Fruit fly (Drosophila melanogaster) whole organism, embryonic: Measurements from ENCODE around the gene CG31817.
A peak's percentile ranks its signal among the peaks of the same experiment; 100 is the strongest.

ENCODE experiments used
- B-H1 ChIP-seq: fragments of 200-800 bp; sonication (Bioruptor generic); IDR thresholded peaks from 3 replicates; pipeline ENCODE4 v1.3.6; 2022; ENCODE audit warnings: missing biosample characterization, missing genetic modification characterization
- Bdp1 ChIP-seq: fragments of 200-800 bp; sonication (Bioruptor generic); optimal IDR thresholded peaks from 3 replicates; lab custom pipeline; 2016; ENCODE audit warnings: missing biosample characterization, missing genetic modification characterization
- CG10462 ChIP-seq: fragments of 200-800 bp; sonication (Bioruptor generic); optimal IDR thresholded peaks from 2 replicates; lab custom pipeline; 2016; ENCODE audit warnings: missing biosample characterization, missing genetic modification characterization
- CG11398 ChIP-seq: fragments of 200-800 bp; sonication (Bioruptor generic); optimal IDR thresholded peaks from 2 replicates; lab custom pipeline; 2016; ENCODE audit warnings: missing biosample characterization, missing genetic modification characterization
- CG12155 ChIP-seq: fragments of 200-800 bp; sonication (Bioruptor generic); optimal IDR thresholded peaks from 3 replicates; lab custom pipeline; 2016; ENCODE audit warnings: missing biosample characterization, missing genetic modification characterization
- CG12219 ChIP-seq: fragments of 200-800 bp; sonication (Bioruptor generic); optimal IDR thresholded peaks from 3 replicates; lab custom pipeline; 2018; ENCODE audit warnings: missing biosample characterization, mild to moderate bottlenecking, missing genetic modification characterization
- CG12659 ChIP-seq: fragments of 200-800 bp; sonication (Bioruptor generic); optimal IDR thresholded peaks from 3 replicates; lab custom pipeline; 2017; ENCODE audit warnings: mild to moderate bottlenecking, missing biosample characterization, missing genetic modification reagents, missing genetic modification characterization
- CG15601 ChIP-seq: fragments of 200-800 bp; sonication (Bioruptor generic); optimal IDR thresholded peaks from 3 replicates; lab custom pipeline; 2019; ENCODE audit warnings: missing biosample characterization, mild to moderate bottlenecking, missing genetic modification characterization, moderate library complexity
- CG16815 ChIP-seq: fragments of 200-800 bp; sonication (Bioruptor generic); optimal IDR thresholded peaks from 3 replicates; lab custom pipeline; 2017; ENCODE audit warnings: missing biosample characterization, mild to moderate bottlenecking, missing genetic modification characterization
- CG17802 ChIP-seq: fragments of 200-800 bp; sonication (Bioruptor generic); optimal IDR thresholded peaks from 2 replicates; lab custom pipeline; 2018; ENCODE audit warnings: missing biosample characterization, mild to moderate bottlenecking, missing genetic modification characterization, moderate library complexity
- CG30020 ChIP-seq: fragments of 200-800 bp; optimal IDR thresholded peaks from 2 replicates; lab custom pipeline; 2019; ENCODE audit warnings: missing biosample characterization, mild to moderate bottlenecking, missing genetic modification characterization, moderate library complexity
- CG32532 ChIP-seq: fragments of 200-800 bp; sonication (Bioruptor generic); IDR thresholded peaks from 2 replicates; pipeline ENCODE4 v1.3.6; 2022; ENCODE audit warnings: missing biosample characterization, missing genetic modification characterization
- CG33213 ChIP-seq: fragments of 200-800 bp; sonication (Bioruptor generic); optimal IDR thresholded peaks from 3 replicates; lab custom pipeline; 2016; ENCODE audit warnings: missing biosample characterization, missing genetic modification characterization
- CG3995 ChIP-seq: fragments of 200-800 bp; sonication (Bioruptor generic); optimal IDR thresholded peaks from 3 replicates; lab custom pipeline; 2016; ENCODE audit warnings: missing biosample characterization, missing genetic modification characterization
- CG6683 ChIP-seq: fragments of 200-800 bp; sonication (Bioruptor generic); optimal IDR thresholded peaks from 2 replicates; lab custom pipeline; 2017; ENCODE audit warnings: missing biosample characterization, mild to moderate bottlenecking, missing genetic modification characterization, missing genetic modification reagents
- CG8281 ChIP-seq: fragments of 200-800 bp; sonication (Bioruptor generic); optimal IDR thresholded peaks from 2 replicates; lab custom pipeline; 2018; ENCODE audit warnings: missing biosample characterization, mild to moderate bottlenecking, missing genetic modification characterization, moderate library complexity
- CTCF ChIP-seq: fragments of 200-800 bp; sonication (Bioruptor generic); optimal IDR thresholded peaks from 2 replicates; lab custom pipeline; 2017; ENCODE audit warnings: missing biosample characterization, mild to moderate bottlenecking, missing genetic modification characterization, moderate library complexity
- Dek ChIP-seq: fragments of 200-800 bp; sonication (Bioruptor generic); optimal IDR thresholded peaks from 3 replicates; lab custom pipeline; 2019; ENCODE audit warnings: missing biosample characterization, mild to moderate bottlenecking, missing genetic modification characterization, moderate library complexity
- Fer2 ChIP-seq: fragments of 200-800 bp; sonication (Bioruptor generic); optimal IDR thresholded peaks from 2 replicates; lab custom pipeline; 2018; ENCODE audit warnings: missing biosample characterization, mild to moderate bottlenecking, missing genetic modification characterization, moderate library complexity
- Gug ChIP-seq: fragments of 200-800 bp; sonication (Bioruptor generic); IDR thresholded peaks from 4 replicates; pipeline ENCODE4 v1.3.6; 2022; ENCODE audit warnings: missing biosample characterization, missing genetic modification characterization
- HHEX ChIP-seq: fragments of 200-800 bp; sonication (Bioruptor generic); optimal IDR thresholded peaks from 3 replicates; lab custom pipeline; 2017; ENCODE audit warnings: missing biosample characterization, mild to moderate bottlenecking, missing genetic modification characterization, missing genetic modification reagents
- Hr3 ChIP-seq: fragments of 200-800 bp; sonication (Bioruptor generic); optimal IDR thresholded peaks from 3 replicates; lab custom pipeline; 2016; ENCODE audit warnings: missing biosample characterization, missing genetic modification characterization
- Meics ChIP-seq: fragments of 200-800 bp; sonication (Bioruptor generic); optimal IDR thresholded peaks from 2 replicates; lab custom pipeline; 2017; ENCODE audit warnings: missing biosample characterization, mild to moderate bottlenecking, missing genetic modification characterization
- NC2α ChIP-seq: fragments of 200-800 bp; sonication (Bioruptor generic); optimal IDR thresholded peaks from 2 replicates; lab custom pipeline; 2016; ENCODE audit warnings: missing biosample characterization, missing genetic modification characterization
- NK7.1 ChIP-seq: fragments of 200-800 bp; sonication (Bioruptor generic); optimal IDR thresholded peaks from 3 replicates; lab custom pipeline; 2016; ENCODE audit warnings: missing biosample characterization, missing genetic modification characterization
- Neu2 ChIP-seq: fragments of 200-800 bp; sonication (Bioruptor generic); optimal IDR thresholded peaks from 3 replicates; lab custom pipeline; 2016; ENCODE audit warnings: missing biosample characterization, missing genetic modification characterization, borderline replicate concordance
- Poxn ChIP-seq: fragments of 200-800 bp; sonication (Bioruptor generic); IDR thresholded peaks from 2 replicates; pipeline ENCODE4 v1.3.6; 2022; ENCODE audit warnings: missing biosample characterization, missing genetic modification characterization
- Sox100B ChIP-seq: fragments of 200-800 bp; sonication (Bioruptor generic); optimal IDR thresholded peaks from 3 replicates; lab custom pipeline; 2018; ENCODE audit warnings: missing biosample characterization, mild to moderate bottlenecking, missing genetic modification characterization
- Sry-δ ChIP-seq: fragments of 200-800 bp; sonication (Bioruptor generic); optimal IDR thresholded peaks from 2 replicates; lab custom pipeline; 2016; ENCODE audit warnings: missing biosample characterization, missing genetic modification characterization
- Tbp ChIP-seq: fragments of >200 bp; optimal IDR thresholded peaks from 2 replicates; lab custom pipeline; 2018; ENCODE audit warnings: missing biosample characterization, missing genetic modification characterization
- al ChIP-seq: fragments of 200-800 bp; sonication (Bioruptor generic); IDR thresholded peaks from 2 replicates; pipeline ENCODE4 v1.3.6; 2022; ENCODE audit warnings: missing biosample characterization, missing genetic modification characterization
- ara ChIP-seq: fragments of 200-800 bp; sonication (Bioruptor generic); IDR thresholded peaks from 2 replicates; pipeline ENCODE4 v1.3.6; 2022; ENCODE audit warnings: missing biosample characterization, missing genetic modification characterization
- ash1 ChIP-seq: fragments of 200-800 bp; sonication (Bioruptor generic); optimal IDR thresholded peaks from 2 replicates; lab custom pipeline; 2018; ENCODE audit warnings: missing biosample characterization, mild to moderate bottlenecking, missing genetic modification characterization
- btn ChIP-seq: fragments of 200-800 bp; sonication (Bioruptor generic); optimal IDR thresholded peaks from 2 replicates; lab custom pipeline; 2016; ENCODE audit warnings: missing biosample characterization, missing genetic modification characterization
- cg ChIP-seq: fragments of 200-800 bp; sonication (Bioruptor generic); optimal IDR thresholded peaks from 3 replicates; lab custom pipeline; 2019; ENCODE audit warnings: missing biosample characterization, mild to moderate bottlenecking, missing genetic modification characterization, moderate library complexity
- crc ChIP-seq: fragments of 200-800 bp; sonication (Bioruptor generic); optimal IDR thresholded peaks from 2 replicates; lab custom pipeline; 2016; ENCODE audit warnings: missing biosample characterization, missing genetic modification characterization
- da ChIP-seq: fragments of 200-800 bp; sonication (Bioruptor generic); optimal IDR thresholded peaks from 2 replicates; lab custom pipeline; 2016; ENCODE audit warnings: missing biosample characterization, missing genetic modification characterization
- dmrt11E ChIP-seq: fragments of 200-800 bp; sonication (Bioruptor generic); optimal IDR thresholded peaks from 3 replicates; lab custom pipeline; 2018; ENCODE audit warnings: missing biosample characterization, mild to moderate bottlenecking, missing genetic modification characterization, moderate library complexity
- dpn ChIP-seq, 2 experiments: fragments of 200-800 bp; sonication (Bioruptor generic); optimal IDR thresholded peaks; 3 replicates each; lab custom pipeline; 2016; ENCODE audit warnings: missing biosample characterization in 2 of 2, missing genetic modification characterization in 2 of 2
- exex ChIP-seq: fragments of 200-800 bp; sonication (Bioruptor generic); optimal IDR thresholded peaks from 4 replicates; lab custom pipeline; 2018; ENCODE audit warnings: missing biosample characterization, mild to moderate bottlenecking, missing genetic modification characterization, moderate library complexity
- gce ChIP-seq: fragments of 200-800 bp; sonication (Bioruptor generic); IDR thresholded peaks from 3 replicates; pipeline ENCODE4 v1.3.6; 2022; ENCODE audit warnings: missing biosample characterization, missing genetic modification characterization
- knrl ChIP-seq: fragments of 200-800 bp; sonication (Bioruptor generic); IDR thresholded peaks from 3 replicates; pipeline ENCODE4 v1.3.6; 2022; ENCODE audit warnings: missing biosample characterization, missing genetic modification characterization; ENCODE audit not compliant: partially characterized antibody
- pum ChIP-seq: fragments of 200-800 bp; sonication (Bioruptor generic); optimal IDR thresholded peaks from 2 replicates; lab custom pipeline; 2016; ENCODE audit warnings: missing biosample characterization, missing genetic modification characterization
- repo ChIP-seq: fragments of 200-800 bp; sonication (Bioruptor generic); optimal IDR thresholded peaks from 2 replicates; lab custom pipeline; 2016; ENCODE audit warnings: missing biosample characterization, missing genetic modification characterization
- rib ChIP-seq: fragments of 200-800 bp; sonication (Bioruptor generic); IDR thresholded peaks from 2 replicates; pipeline ENCODE4 v1.3.6; 2022; ENCODE audit warnings: missing biosample characterization, missing genetic modification characterization
- row ChIP-seq: fragments of 200-800 bp; sonication (Bioruptor generic); IDR thresholded peaks from 3 replicates; pipeline ENCODE4 v1.3.6; 2022; ENCODE audit warnings: missing biosample characterization, missing genetic modification characterization
- scrt ChIP-seq: fragments of 200-800 bp; sonication (Bioruptor generic); optimal IDR thresholded peaks from 2 replicates; lab custom pipeline; 2018; ENCODE audit warnings: missing biosample characterization, mild to moderate bottlenecking, missing genetic modification characterization, moderate library complexity
- sens-2 ChIP-seq: fragments of 200-800 bp; sonication (Bioruptor generic); IDR thresholded peaks from 2 replicates; pipeline ENCODE4 v1.3.6; 2022; ENCODE audit warnings: missing biosample characterization, missing genetic modification characterization
- slbo ChIP-seq: fragments of 200-800 bp; sonication (Bioruptor generic); IDR thresholded peaks from 2 replicates; pipeline ENCODE4 v1.3.6; 2022; ENCODE audit warnings: missing biosample characterization, missing genetic modification characterization
- twi ChIP-seq: fragments of 200-800 bp; optimal IDR thresholded peaks from 2 replicates; lab custom pipeline; 2019; ENCODE audit warnings: missing biosample characterization, mild to moderate bottlenecking, missing genetic modification characterization, moderate library complexity

CG31817 gene

dm6 chr2L:16350742-16351568, 13.3 kb upstream of the CG31817 start (continued):
- TF ChIP-seq cg (GFP tag; lab: Kevin White, UChicago) = peak; percentile 85
- TF ChIP-seq CG30020 (tag; lab: Kevin White, UChicago) = peak; percentile 89
- TF ChIP-seq da = peak; percentile 94
- TF ChIP-seq HHEX (GFP tag; lab: Kevin White, UChicago) = peak; percentile 99
- TF ChIP-seq B-H1 (GFP tag; lab: Robert Waterston, UW) = peak; percentile 98
- peak; percentile 99 for TF ChIP-seq ara (GFP tag; lab: Robert Waterston, UW)
- peak; percentile 85 for TF ChIP-seq CG3995 (GFP tag; lab: Kevin White, UChicago)
- TF ChIP-seq CG17802 (tag; lab: Kevin White, UChicago) = peak; percentile 89
- TF ChIP-seq scrt (GFP tag; lab: Kevin White, UChicago) = peak; percentile 98
- TF ChIP-seq CG12155 (GFP tag; lab: Kevin White, UChicago) = peak; percentile 97
- TF ChIP-seq CG15601 (tag; lab: Kevin White, UChicago) = peak; percentile 98
- TF ChIP-seq Sry-δ (GFP tag; lab: Kevin White, UChicago) = peak; percentile 67
- TF ChIP-seq CG12659 (GFP tag; lab: Kevin White, UChicago) = peak; percentile 100
- peak; percentile 95 for TF ChIP-seq Poxn
- peak; percentile 98 for TF ChIP-seq CG16815 (GFP tag; lab: Kevin White, UChicago)
- peak; percentile 99 for TF ChIP-seq slbo (GFP tag; lab: Robert Waterston, UW)
- TF ChIP-seq gce (GFP tag; lab: Robert Waterston, UW) = peak; percentile 99
- TF ChIP-seq Tbp (GFP tag; lab: Kevin White, UChicago) = no peak
- peak; percentile 98 for TF ChIP-seq Hr3
- peak; percentile 97 for TF ChIP-seq CG11398 (GFP tag; lab: Kevin White, UChicago)
- TF ChIP-seq crc (GFP tag; lab: Kevin White, UChicago) = peak; percentile 98
- peak; percentile 99 for TF ChIP-seq rib
- peak; percentile 93 for TF ChIP-seq exex
- TF ChIP-seq Neu2 (GFP tag; lab: Kevin White, UChicago) = peak; percentile 60
- TF ChIP-seq NK7.1 (GFP tag; lab: Kevin White, UChicago) = peak; percentile 97
- peak; percentile 100 for TF ChIP-seq row (GFP tag; lab: Robert Waterston, UW)
- TF ChIP-seq repo (GFP tag; lab: Kevin White, UChicago) = peak; percentile 96
- TF ChIP-seq sens-2 = peak; percentile 99
- peak; percentile 97 for TF ChIP-seq twi (tag; lab: Kevin White, UChicago)
- peak; percentile 99 for TF ChIP-seq Sox100B
- peak; percentile 71 for TF ChIP-seq CTCF
- TF ChIP-seq CG32532 (GFP tag; lab: Robert Waterston, UW) = peak; percentile 99
- peak; percentile 99 for TF ChIP-seq dmrt11E (tag; lab: Kevin White, UChicago)
- TF ChIP-seq CG10462 (GFP tag; lab: Kevin White, UChicago) = peak; percentile 98
- TF ChIP-seq Fer2 (tag; lab: Kevin White, UChicago) = peak; percentile 98
- peak; percentile 98 for TF ChIP-seq pum (GFP tag; lab: Kevin White, UChicago)
- peak; percentile 97 for TF ChIP-seq btn (GFP tag; lab: Kevin White, UChicago)
- TF ChIP-seq dpn (GFP tag; optimal IDR thresholded peaks at IDR 0.05; lab: Kevin White, UChicago) = peak; percentile 99
- TF ChIP-seq CG8281 (tag; lab: Kevin White, UChicago) = peak; percentile 95
- TF ChIP-seq knrl (GFP tag; lab: Robert Waterston, UW) = no peak
- TF ChIP-seq ash1 (GFP tag; lab: Kevin White, UChicago) = peak; percentile 97
- TF ChIP-seq CG33213 (GFP tag; lab: Kevin White, UChicago) = peak; percentile 97
- peak; percentile 98 for TF ChIP-seq CG6683 (GFP tag; lab: Kevin White, UChicago)
- peak; percentile 95 for TF ChIP-seq Gug (GFP tag; lab: Robert Waterston, UW)
- TF ChIP-seq Bdp1 (GFP tag; lab: Kevin White, UChicago) = peak; percentile 91
- peak; percentile 98 for TF ChIP-seq al (GFP tag; lab: Robert Waterston, UW)
- TF ChIP-seq Dek (tag; lab: Kevin White, UChicago) = peak; percentile 99
- TF ChIP-seq CG12219 (GFP tag; lab: Kevin White, UChicago) = peak; percentile 99
- TF ChIP-seq Meics (GFP tag; lab: Kevin White, UChicago) = peak; percentile 99
- peak; percentile 95 for TF ChIP-seq NC2α (GFP tag; lab: Kevin White, UChicago)
